Worm (Caenorhabditis elegans) whole organism, late embryonic: ENCODE data around the gene spr-2.

Experiments
- K02D7.2 ChIP-seq: sonication (generic microtip); optimal IDR thresholded peaks from 2 replicates; lab custom pipeline; 2017; ENCODE audit warnings: mild to moderate bottlenecking, missing genetic modification characterization, missing compliant biosample characterization
- ama-1 ChIP-seq: fragments of 150-350 bp; optimal IDR thresholded peaks from 2 replicates; lab custom pipeline; 2014
- ceh-14 ChIP-seq: sonication (generic microtip); optimal IDR thresholded peaks from 2 replicates; lab custom pipeline; 2016; ENCODE audit warnings: missing genotype, missing genetic modification characterization, missing compliant biosample characterization
- ceh-24 ChIP-seq: sonication (generic microtip); optimal IDR thresholded peaks from 2 replicates; lab custom pipeline; 2016; ENCODE audit warnings: mild to moderate bottlenecking, missing genetic modification characterization, missing compliant biosample characterization
- ceh-30 ChIP-seq: fragments of 150-350 bp; optimal IDR thresholded peaks from 2 replicates; lab custom pipeline; 2014; ENCODE audit warnings: missing biosample characterization, missing genetic modification characterization
- hlh-30 ChIP-seq: sonication (generic microtip); optimal IDR thresholded peaks from 2 replicates; lab custom pipeline; 2017; ENCODE audit warnings: antibody characterized with exemption, missing genetic modification characterization, missing compliant biosample characterization; ENCODE audit not compliant: insufficient read depth
- pat-9 ChIP-seq: fragments of 200-800 bp; sonication (Bioruptor generic); optimal IDR thresholded peaks from 2 replicates; lab custom pipeline; 2018; ENCODE audit warnings: mild to moderate bottlenecking, missing genetic modification characterization, moderate library complexity, missing compliant biosample characterization
- pha-4 ChIP-seq: fragments of 150-350 bp; optimal IDR thresholded peaks from 2 replicates; lab custom pipeline; 2018; ENCODE audit warnings: missing biosample characterization, missing genetic modification reagents, missing genetic modification characterization
- pqm-1 ChIP-seq: sonication (generic microtip); optimal IDR thresholded peaks from 2 replicates; lab custom pipeline; 2016; ENCODE audit warnings: missing genetic modification characterization, missing compliant biosample characterization
- rnt-1 ChIP-seq: sonication (generic microtip); optimal IDR thresholded peaks from 2 replicates; lab custom pipeline; 2016; ENCODE audit warnings: missing genetic modification characterization, missing compliant biosample characterization
- sdc-2 ChIP-seq: sonication (generic microtip); optimal IDR thresholded peaks from 2 replicates; lab custom pipeline; 2016; ENCODE audit warnings: missing genotype, missing genetic modification characterization, missing compliant biosample characterization
- syd-9 ChIP-seq: sonication (generic microtip); optimal IDR thresholded peaks from 2 replicates; lab custom pipeline; 2016; ENCODE audit warnings: mild to moderate bottlenecking, missing genetic modification characterization, moderate library complexity, missing compliant biosample characterization
- unc-86 ChIP-seq: sonication (generic microtip); optimal IDR thresholded peaks from 2 replicates; lab custom pipeline; 2016; ENCODE audit warnings: missing genetic modification characterization, missing compliant biosample characterization

DNA sequence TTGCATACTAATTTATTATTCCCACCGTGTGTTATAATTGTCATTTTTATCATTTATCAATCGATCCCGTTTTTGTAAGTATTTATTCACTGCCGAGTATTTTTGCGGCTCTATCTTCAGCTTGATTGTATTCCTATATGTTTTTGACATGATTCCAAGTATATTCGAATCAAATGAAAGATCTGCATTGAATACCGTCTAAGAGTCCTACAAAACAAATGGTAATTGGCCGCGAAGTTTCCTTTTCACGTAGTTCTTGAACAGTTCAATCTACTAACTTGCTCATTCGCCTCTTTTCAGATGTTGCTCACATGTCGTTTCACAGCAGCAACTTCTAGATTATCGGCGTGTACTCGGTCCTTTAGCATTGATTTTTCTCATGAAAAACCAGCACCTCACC, 1.3 kb downstream of the spr-2 start, which contains the start of gene C27B7.2:
- TF ChIP-seq pha-4 (tag; lab: Kevin White, UChicago) (no peak), unc-86 (no peak), pqm-1 (tag; lab: Kevin White, UChicago) (no peak), syd-9 (tag; lab: Kevin White, UChicago) (no peak), K02D7.2 (tag; lab: Kevin White, UChicago) (no peak), ceh-14 (tag; lab: Kevin White, UChicago) (no peak), ama-1 (lab: Kevin White, UChicago) (no peak), ceh-24 (tag; lab: Kevin White, UChicago) (no peak), hlh-30 (tag; lab: Kevin White, UChicago) (no peak), rnt-1 (tag; lab: Kevin White, UChicago) (no peak), pat-9 (tag; lab: Kevin White, UChicago) (no peak), ceh-30 (no peak), sdc-2 (tag; lab: Kevin White, UChicago) (no peak)
